Fruit fly (Drosophila melanogaster): ENCODE measurements around the gene mnd.

The mnd gene

DNA sequence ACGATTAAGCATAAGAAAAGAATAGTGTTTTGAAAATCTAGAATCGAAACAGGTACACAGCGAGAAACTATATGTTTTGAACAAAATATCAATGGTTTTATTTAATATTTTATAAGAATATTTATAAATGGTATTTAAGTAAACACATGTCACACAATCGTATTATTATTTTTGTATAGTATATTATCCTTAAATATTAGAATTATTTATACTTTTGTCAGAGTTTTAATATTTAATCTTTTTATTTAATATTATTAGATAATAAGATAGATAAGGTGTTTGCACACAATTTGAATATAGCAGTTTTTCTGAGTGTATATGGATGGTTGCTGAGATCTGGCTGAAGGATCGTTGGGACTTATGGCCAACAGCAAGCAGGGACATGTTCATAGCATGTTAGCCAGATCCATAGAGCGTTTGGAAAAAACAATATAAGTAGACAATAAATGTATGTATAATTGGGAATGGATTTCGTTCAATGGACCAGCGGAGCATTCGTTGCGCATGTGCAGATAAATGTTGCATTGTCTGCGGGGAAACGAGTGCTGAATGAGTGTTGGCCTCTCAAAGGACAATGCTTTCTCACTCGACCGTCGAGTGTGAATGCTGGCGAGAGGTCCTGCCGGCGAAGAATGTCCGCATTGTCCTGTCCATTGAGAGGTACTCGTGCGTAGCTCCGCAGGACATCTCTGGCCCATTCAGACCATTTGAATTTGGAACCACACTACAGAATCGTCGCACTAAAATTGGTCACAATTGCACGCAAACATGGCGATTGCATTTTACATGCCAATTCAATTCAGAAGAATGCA is 31.8 kb upstream of the mnd start:
- no peak for TF ChIP-seq Pif1B (GFP tag; optimal IDR thresholded peaks at IDR 0.05)
- TF ChIP-seq CG32121 (GFP tag; IDR thresholded peaks at IDR 0.05) = no peak
- no peak for TF ChIP-seq CG13204 (GFP tag; optimal IDR thresholded peaks at IDR 0.05)
- no peak for TF ChIP-seq CG9948 (tag; optimal IDR thresholded peaks at IDR 0.05)
- no peak for TF ChIP-seq CG34367 (tag; optimal IDR thresholded peaks at IDR 0.05)
- no peak for TF ChIP-seq fd96Ca (GFP tag; IDR thresholded peaks at IDR 0.05)
- TF ChIP-seq EcR (GFP tag; optimal IDR thresholded peaks at IDR 0.05) = no peak
- TF ChIP-seq Ets98B (GFP tag; IDR thresholded peaks at IDR 0.05) = no peak
- TF ChIP-seq CG17806 (tag; optimal IDR thresholded peaks at IDR 0.05) = no peak
- no peak for TF ChIP-seq CG14655 (GFP tag; optimal IDR thresholded peaks at IDR 0.05)
- no peak for TF ChIP-seq Pif1A (GFP tag; optimal IDR thresholded peaks at IDR 0.05)
- TF ChIP-seq CG8159 (tag; optimal IDR thresholded peaks at IDR 0.05) = no peak
- no peak for TF ChIP-seq CG12605 (GFP tag; IDR thresholded peaks at IDR 0.05)
- TF ChIP-seq gl (tag; optimal IDR thresholded peaks at IDR 0.05) = no peak
- TF ChIP-seq D1 (tag; optimal IDR thresholded peaks at IDR 0.05) = no peak
- TF ChIP-seq Snoo (tag; optimal IDR thresholded peaks at IDR 0.05) = no peak
- no peak for TF ChIP-seq rn (GFP tag; IDR thresholded peaks at IDR 0.05)

DNA sequence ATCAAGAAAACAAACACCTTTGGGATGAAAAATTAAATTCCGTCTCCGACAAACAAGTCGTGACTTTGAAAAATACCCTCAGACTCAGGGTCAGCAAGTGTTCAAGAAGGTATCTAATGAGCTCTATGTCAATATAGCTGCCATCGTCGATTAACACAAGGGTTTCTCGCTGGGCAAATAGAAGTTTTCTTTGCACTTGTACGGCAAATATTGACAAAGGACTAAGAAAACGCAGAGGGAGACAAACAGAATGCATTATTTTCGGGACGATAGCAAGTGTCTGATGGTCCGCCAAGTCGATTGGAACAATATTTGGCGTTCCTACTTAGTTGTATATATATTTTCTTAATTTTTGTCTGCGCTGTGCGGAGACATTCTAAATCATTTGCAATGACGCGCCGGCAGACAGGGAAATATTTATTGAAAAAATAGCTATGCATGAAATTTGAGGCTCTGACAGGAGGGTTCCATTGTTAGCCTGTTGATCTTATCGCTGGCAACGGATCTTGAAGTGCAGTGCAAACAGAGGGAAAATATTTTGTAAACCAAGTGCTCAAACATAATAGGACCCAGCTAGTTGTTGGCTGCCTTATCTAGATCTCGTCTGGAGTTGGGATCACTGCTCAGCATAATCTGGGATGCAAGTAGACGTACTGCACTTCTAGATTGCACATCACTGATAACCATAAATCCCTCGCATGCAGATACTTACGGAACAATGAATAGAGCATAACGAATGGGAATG is 28.4 kb upstream of the mnd start:
- TF ChIP-seq CG34367 (tag; optimal IDR thresholded peaks at IDR 0.05) (no peak), Pif1A (GFP tag; optimal IDR thresholded peaks at IDR 0.05) (no peak), CG17806 (tag; optimal IDR thresholded peaks at IDR 0.05) (no peak), CG14655 (GFP tag; optimal IDR thresholded peaks at IDR 0.05) (no peak), CG8159 (tag; optimal IDR thresholded peaks at IDR 0.05) (no peak), CG32121 (GFP tag; IDR thresholded peaks at IDR 0.05) (no peak)

DNA sequence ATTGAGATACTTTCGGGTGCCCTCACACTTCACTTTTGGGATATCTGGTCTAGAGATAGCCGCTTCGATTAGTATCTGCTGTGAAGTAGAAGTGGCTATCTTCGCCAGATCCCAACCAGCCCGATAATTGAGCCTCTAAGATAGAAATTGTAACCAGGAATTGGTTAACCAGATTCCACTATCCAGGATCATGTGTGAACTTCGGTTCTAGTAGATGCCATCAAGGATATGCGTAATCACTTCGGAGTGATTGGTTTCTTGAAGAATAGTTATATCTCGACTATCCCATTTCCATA is 27.9 kb upstream of the mnd start:
- no peak for TF ChIP-seq CG17806 (tag; optimal IDR thresholded peaks at IDR 0.05)
- TF ChIP-seq CG15710 (tag; optimal IDR thresholded peaks at IDR 0.05) = no peak
- TF ChIP-seq Pif1B (GFP tag; optimal IDR thresholded peaks at IDR 0.05) = no peak
- no peak for TF ChIP-seq D1 (tag; optimal IDR thresholded peaks at IDR 0.05)
- TF ChIP-seq CG9948 (tag; optimal IDR thresholded peaks at IDR 0.05) = no peak
- TF ChIP-seq CG32121 (GFP tag; IDR thresholded peaks at IDR 0.05) = no peak
- TF ChIP-seq Pif1A (GFP tag; optimal IDR thresholded peaks at IDR 0.05) = no peak
- TF ChIP-seq CG12605 (GFP tag; IDR thresholded peaks at IDR 0.05) = no peak
- TF ChIP-seq CG34367 (tag; optimal IDR thresholded peaks at IDR 0.05) = no peak
- TF ChIP-seq CG8301 (tag; optimal IDR thresholded peaks at IDR 0.05) = no peak
- no peak for TF ChIP-seq Ets98B (GFP tag; IDR thresholded peaks at IDR 0.05)
- no peak for TF ChIP-seq gl (tag; optimal IDR thresholded peaks at IDR 0.05)
- no peak for TF ChIP-seq CG8159 (tag; optimal IDR thresholded peaks at IDR 0.05)

DNA sequence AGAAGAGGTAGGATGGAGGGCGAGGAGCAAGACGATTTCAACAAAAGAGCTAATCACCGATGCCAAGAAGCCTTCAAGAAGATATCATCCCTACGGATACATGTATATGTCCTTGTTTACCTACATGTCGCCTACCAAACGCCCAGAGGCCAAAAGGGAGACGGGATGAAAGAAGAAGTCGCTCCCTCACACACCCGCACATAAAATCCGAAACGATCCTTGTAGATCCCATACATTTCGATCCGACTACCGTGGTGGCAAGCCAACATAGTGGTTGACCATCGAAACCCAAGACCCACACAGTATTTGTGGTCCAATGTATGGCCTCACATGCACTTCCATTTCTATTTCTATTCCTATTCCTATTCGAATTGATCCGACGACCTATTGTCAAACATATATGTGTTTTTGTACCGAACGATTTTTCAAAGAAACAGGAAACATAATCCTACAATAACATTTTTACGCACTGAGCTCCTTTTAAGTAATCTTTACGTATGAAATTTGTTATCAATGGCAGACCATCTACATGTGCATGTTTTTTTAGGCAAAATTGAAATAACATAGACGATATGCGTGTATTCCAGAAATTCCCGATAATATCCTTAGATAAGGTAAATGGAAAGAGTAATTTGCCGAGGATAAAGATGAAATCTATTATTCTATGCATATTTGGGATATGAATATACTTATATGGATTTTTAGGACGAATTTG is 26.1 kb upstream of the mnd start:
- TF ChIP-seq CG17806 (tag; optimal IDR thresholded peaks at IDR 0.05) (no peak), CG9948 (tag; optimal IDR thresholded peaks at IDR 0.05) (no peak), CG8301 (tag; optimal IDR thresholded peaks at IDR 0.05) (no peak), Pif1A (GFP tag; optimal IDR thresholded peaks at IDR 0.05) (no peak), Pif1B (GFP tag; optimal IDR thresholded peaks at IDR 0.05) (no peak), CG10348 (GFP tag; IDR thresholded peaks at IDR 0.05) (no peak), Snoo (tag; optimal IDR thresholded peaks at IDR 0.05) (no peak), gl (tag; optimal IDR thresholded peaks at IDR 0.05) (no peak), CG32121 (GFP tag; IDR thresholded peaks at IDR 0.05) (no peak), Ets98B (GFP tag; IDR thresholded peaks at IDR 0.05) (no peak), CG8159 (tag; optimal IDR thresholded peaks at IDR 0.05) (no peak), CG14655 (GFP tag; optimal IDR thresholded peaks at IDR 0.05) (no peak), fd96Ca (GFP tag; IDR thresholded peaks at IDR 0.05) (no peak), CG15710 (tag; optimal IDR thresholded peaks at IDR 0.05) (no peak), D1 (tag; optimal IDR thresholded peaks at IDR 0.05) (no peak), EcR (GFP tag; optimal IDR thresholded peaks at IDR 0.05) (no peak), CG4496 (GFP tag; IDR thresholded peaks at IDR 0.05) (no peak)

DNA sequence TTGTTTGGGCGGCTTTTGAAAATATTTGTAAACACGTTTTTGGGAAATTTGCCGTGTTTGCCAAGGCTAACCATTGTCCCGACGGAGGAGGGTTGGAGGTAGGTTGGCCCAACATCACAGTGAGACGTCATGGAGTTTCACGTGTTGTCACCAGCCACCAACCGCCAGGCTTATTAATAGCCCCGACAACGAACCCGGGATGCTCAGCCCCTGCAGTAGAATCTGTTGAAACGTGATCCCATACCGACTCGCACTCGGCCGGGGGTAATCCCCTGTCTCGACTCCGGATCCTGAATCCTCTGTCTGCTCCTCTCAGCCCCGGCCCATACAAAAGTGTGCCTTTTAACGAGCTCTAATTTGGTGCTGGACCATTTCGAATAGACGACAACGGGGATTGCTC is 24.4 kb upstream of the mnd start:
- TF ChIP-seq CG15710 (tag; optimal IDR thresholded peaks at IDR 0.05) (no peak), rn (GFP tag; IDR thresholded peaks at IDR 0.05) (no peak), CG10348 (GFP tag; IDR thresholded peaks at IDR 0.05) (no peak)

DNA sequence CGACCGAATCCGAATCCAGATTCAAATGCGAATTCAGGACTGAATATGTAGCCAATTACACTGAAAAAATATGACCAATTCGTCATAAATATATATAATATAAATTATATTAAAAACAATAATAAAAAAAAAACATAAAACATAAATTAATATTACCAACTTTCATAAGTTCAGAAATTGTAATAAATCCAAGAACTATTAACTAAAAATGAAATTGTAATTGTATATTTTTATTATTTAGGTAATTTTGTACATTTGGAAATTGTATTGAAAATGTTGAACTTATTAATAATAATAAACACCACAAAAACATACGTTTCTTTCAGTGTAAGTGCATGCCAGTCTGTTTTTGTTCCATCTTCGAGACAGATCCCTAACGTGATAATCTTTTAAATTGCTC is 23.9 kb upstream of the mnd start:
- TF ChIP-seq CG32121 (GFP tag; IDR thresholded peaks at IDR 0.05) (no peak), rn (GFP tag; IDR thresholded peaks at IDR 0.05) (no peak), CG17806 (tag; optimal IDR thresholded peaks at IDR 0.05) (no peak), Pif1A (GFP tag; optimal IDR thresholded peaks at IDR 0.05) (no peak), D1 (tag; optimal IDR thresholded peaks at IDR 0.05) (no peak), CG12605 (GFP tag; IDR thresholded peaks at IDR 0.05) (no peak), EcR (GFP tag; optimal IDR thresholded peaks at IDR 0.05) (no peak), CG15710 (tag; optimal IDR thresholded peaks at IDR 0.05) (no peak), CG14655 (GFP tag; optimal IDR thresholded peaks at IDR 0.05) (no peak), Snoo (tag; optimal IDR thresholded peaks at IDR 0.05) (no peak), gl (tag; optimal IDR thresholded peaks at IDR 0.05) (no peak), Pif1B (GFP tag; optimal IDR thresholded peaks at IDR 0.05) (no peak)
